Worm (Caenorhabditis elegans): ENCODE results near the gene best-5.

The best-5 gene

DNA sequence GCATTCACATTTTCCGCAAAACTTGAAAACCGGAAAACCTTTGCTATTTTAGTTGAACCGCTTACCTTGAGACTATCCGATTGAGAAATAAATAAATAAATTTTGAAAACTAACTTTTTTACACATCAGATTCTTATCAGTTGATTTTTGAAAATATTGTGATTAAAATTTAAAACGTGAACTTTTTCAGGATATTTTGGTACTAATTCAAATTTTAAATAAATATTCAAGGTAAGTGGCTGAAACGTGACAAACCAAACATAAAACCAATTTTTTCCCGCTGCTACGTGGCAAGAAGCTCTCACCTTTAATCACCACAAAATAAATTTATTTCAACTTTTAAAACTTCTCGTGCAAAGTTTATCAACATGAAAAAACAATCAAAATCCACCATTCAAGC, 38.2 kb downstream of the best-5 start, which contains the start of gene C15H7.3:
Gene C15H7.3, minus strand, starts transcription at position 101 of the 400 bp plus-strand sequence.
- no peak for TF ChIP-seq ceh-82 (tag; optimal IDR thresholded peaks at IDR 0.05)
- TF ChIP-seq mdl-1 (tag; optimal IDR thresholded peaks at IDR 0.05): no peak
- TF ChIP-seq ZK546.5 (tag; optimal IDR thresholded peaks at IDR 0.05): no peak
- TF ChIP-seq egl-27 (tag; optimal IDR thresholded peaks at IDR 0.05): no peak
- TF ChIP-seq sea-2 (GFP tag; optimal IDR thresholded peaks at IDR 0.05): no peak
- TF ChIP-seq nhr-67 (tag; optimal IDR thresholded peaks at IDR 0.05): no peak
- no peak for TF ChIP-seq ceh-16 (tag; optimal IDR thresholded peaks at IDR 0.05)
- TF ChIP-seq skn-1 (tag; optimal IDR thresholded peaks at IDR 0.05): no peak
- TF ChIP-seq nhr-25 (tag; optimal IDR thresholded peaks at IDR 0.05): no peak
- no peak for TF ChIP-seq nhr-43 (tag; optimal IDR thresholded peaks at IDR 0.05; ENCODE audit: poor library complexity, severe bottlenecking)
- no peak for TF ChIP-seq eor-1 (tag; optimal IDR thresholded peaks at IDR 0.05)
- TF ChIP-seq nhr-28 (tag; optimal IDR thresholded peaks at IDR 0.05): no peak
- TF ChIP-seq lsy-12 (tag; optimal IDR thresholded peaks at IDR 0.05): no peak
- no peak for TF ChIP-seq lin-15B (tag; optimal IDR thresholded peaks at IDR 0.05)

ce11 chrIII:9646440-9647021, 43.5 kb downstream of the best-5 start:
- TF ChIP-seq nhr-43 (tag; optimal IDR thresholded peaks at IDR 0.05; ENCODE audit: poor library complexity, severe bottlenecking) (peak; percentile 66), R02D3.7 (tag; optimal IDR thresholded peaks at IDR 0.05) (no peak), ztf-4 (tag; optimal IDR thresholded peaks at IDR 0.05) (no peak), nhr-23 (tag; optimal IDR thresholded peaks at IDR 0.05) (peak; percentile 84), nhr-25 (tag; optimal IDR thresholded peaks at IDR 0.05) (peak; percentile 10), nhr-11 (tag; optimal IDR thresholded peaks at IDR 0.05) (no peak), pha-4 (tag; optimal IDR thresholded peaks at IDR 0.05) (no peak)

DNA sequence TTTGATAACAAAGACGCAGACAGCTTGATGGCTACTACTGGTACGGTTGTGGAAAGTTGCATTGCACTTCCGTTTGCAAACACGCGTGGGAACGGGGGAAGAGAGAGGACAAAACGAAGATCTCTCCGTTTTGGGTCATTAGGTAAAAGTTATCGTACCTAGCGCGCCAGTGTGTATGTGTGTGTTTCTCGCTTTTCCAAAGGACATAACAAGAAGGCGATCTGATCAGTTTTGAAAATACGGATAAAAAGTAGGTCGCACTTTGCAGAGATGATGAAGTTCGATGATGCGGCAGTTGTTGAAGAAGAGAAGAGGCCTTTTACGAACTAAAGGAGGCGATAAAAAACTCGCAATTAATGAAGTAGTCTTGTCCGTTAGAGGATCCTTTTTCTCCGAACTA, 45.0 kb downstream of the best-5 start:
- no peak for TF ChIP-seq pha-4 (tag; optimal IDR thresholded peaks at IDR 0.05)
- no peak for TF ChIP-seq R02D3.7 (tag; optimal IDR thresholded peaks at IDR 0.05)
- TF ChIP-seq fkh-2 (tag; optimal IDR thresholded peaks at IDR 0.05): no peak
- TF ChIP-seq skn-1 (tag; optimal IDR thresholded peaks at IDR 0.05): no peak
- TF ChIP-seq mml-1 (tag; optimal IDR thresholded peaks at IDR 0.05): no peak
- TF ChIP-seq nhr-11 (tag; optimal IDR thresholded peaks at IDR 0.05): no peak
- TF ChIP-seq elt-3 (tag; optimal IDR thresholded peaks at IDR 0.05): peak in 1 of 3 experiments; percentile 66
- TF ChIP-seq lin-15B (tag; optimal IDR thresholded peaks at IDR 0.05): no peak
- TF ChIP-seq elt-2 (tag; optimal IDR thresholded peaks at IDR 0.05): no peak
- no peak for TF ChIP-seq nhr-28 (tag; optimal IDR thresholded peaks at IDR 0.05)
- peak; percentile 59 for TF ChIP-seq nhr-23 (tag; optimal IDR thresholded peaks at IDR 0.05)
- TF ChIP-seq eor-1 (tag; optimal IDR thresholded peaks at IDR 0.05): no peak
- TF ChIP-seq ZK546.5 (tag; optimal IDR thresholded peaks at IDR 0.05): no peak
- no peak for TF ChIP-seq nhr-67 (tag; optimal IDR thresholded peaks at IDR 0.05)
- TF ChIP-seq nhr-237 (tag; optimal IDR thresholded peaks at IDR 0.05): no peak
- TF ChIP-seq fkh-10 (GFP tag; optimal IDR thresholded peaks at IDR 0.05): no peak

- TF ChIP-seq snpc-4 (tag; optimal IDR thresholded peaks at IDR 0.05): no peak
- TF ChIP-seq tbx-2 (tag; optimal IDR thresholded peaks at IDR 0.05): no peak
- TF ChIP-seq nhr-12 (tag; optimal IDR thresholded peaks at IDR 0.05): no peak
- no peak for TF ChIP-seq elt-2 (tag; optimal IDR thresholded peaks at IDR 0.05)
- no peak for TF ChIP-seq lsy-12 (tag; optimal IDR thresholded peaks at IDR 0.05)
- TF ChIP-seq eor-1 (tag; optimal IDR thresholded peaks at IDR 0.05): no peak
- TF ChIP-seq unc-62 (GFP tag; optimal IDR thresholded peaks at IDR 0.05): no peak
- TF ChIP-seq pqm-1 (tag; optimal IDR thresholded peaks at IDR 0.05): no peak
- TF ChIP-seq nhr-23 (tag; optimal IDR thresholded peaks at IDR 0.05): peak; percentile 16
These were observed 47.9 kb downstream of the best-5 start for ce11 chrIII:9642110-9642509.

ce11 chrIII:9639281-9640050, 50.6 kb downstream of the best-5 start:
- no peak for TF ChIP-seq elt-1 (tag; optimal IDR thresholded peaks at IDR 0.05)
- TF ChIP-seq nhr-67 (tag; optimal IDR thresholded peaks at IDR 0.05): no peak
- peak; percentile 30 for TF ChIP-seq nhr-23 (tag; optimal IDR thresholded peaks at IDR 0.05)
